Fruit fly (Drosophila melanogaster) whole organism, embryonic: ENCODE measurements around the gene CG31104.

Experiments
- Atf-2 ChIP-seq: fragments of 200-800 bp; sonication (Bioruptor generic); optimal IDR thresholded peaks from 2 replicates; lab custom pipeline; 2016; ENCODE audit warnings: missing biosample characterization, missing genetic modification characterization
- CG11398 ChIP-seq: fragments of 200-800 bp; sonication (Bioruptor generic); optimal IDR thresholded peaks from 2 replicates; lab custom pipeline; 2016; ENCODE audit warnings: missing biosample characterization, missing genetic modification characterization
- CG17328 ChIP-seq: fragments of 200-800 bp; sonication (Bioruptor generic); IDR thresholded peaks from 2 replicates; pipeline ENCODE4 v1.3.6; 2022; ENCODE audit warnings: missing biosample characterization, missing genetic modification characterization
- CG18476 ChIP-seq: fragments of 200-800 bp; sonication (Bioruptor generic); optimal IDR thresholded peaks from 2 replicates; lab custom pipeline; 2016; ENCODE audit warnings: missing biosample characterization, mild to moderate bottlenecking, missing genetic modification characterization
- CG4617 ChIP-seq: fragments of 200-800 bp; sonication (Bioruptor generic); optimal IDR thresholded peaks from 3 replicates; lab custom pipeline; 2016; ENCODE audit warnings: missing biosample characterization, missing genetic modification characterization, borderline replicate concordance
- CG4707 ChIP-seq: fragments of 200-800 bp; sonication (Bioruptor generic); optimal IDR thresholded peaks from 2 replicates; lab custom pipeline; 2018; ENCODE audit warnings: missing biosample characterization, mild to moderate bottlenecking, missing genetic modification characterization, moderate library complexity
- CG6813 ChIP-seq: fragments of 200-800 bp; sonication (Bioruptor generic); optimal IDR thresholded peaks from 2 replicates; lab custom pipeline; 2017; ENCODE audit warnings: missing biosample characterization, missing genetic modification characterization, mild to moderate bottlenecking, moderate library complexity, missing genetic modification reagents
- CG8924 ChIP-seq: fragments of 200-800 bp; optimal IDR thresholded peaks from 3 replicates; lab custom pipeline; 2019; ENCODE audit warnings: missing biosample characterization, mild to moderate bottlenecking, missing genetic modification characterization, moderate library complexity
- CHES-1-like ChIP-seq: fragments of 200-800 bp; sonication (Bioruptor generic); optimal IDR thresholded peaks from 2 replicates; lab custom pipeline; 2016; ENCODE audit warnings: missing biosample characterization, missing genetic modification characterization
- CTCF ChIP-seq: fragments of 200-800 bp; sonication (Bioruptor generic); optimal IDR thresholded peaks from 2 replicates; lab custom pipeline; 2017; ENCODE audit warnings: missing biosample characterization, mild to moderate bottlenecking, missing genetic modification characterization, moderate library complexity
- Camta ChIP-seq: fragments of 200-800 bp; sonication (Bioruptor generic); optimal IDR thresholded peaks from 2 replicates; lab custom pipeline; 2016; ENCODE audit warnings: missing biosample characterization, missing genetic modification characterization
- Doc3 ChIP-seq: fragments of 200-800 bp; sonication (Bioruptor generic); IDR thresholded peaks from 3 replicates; pipeline ENCODE4 v1.3.6; 2022; ENCODE audit warnings: missing biosample characterization, missing genetic modification characterization; ENCODE audit not compliant: partially characterized antibody
- Dref ChIP-seq: fragments of 200-800 bp; sonication (Bioruptor generic); IDR thresholded peaks from 2 replicates; pipeline ENCODE4 v1.3.6; 2022; ENCODE audit warnings: missing biosample characterization, missing genetic modification characterization
- Ets97D ChIP-seq: fragments of 200-800 bp; sonication (Bioruptor generic); optimal IDR thresholded peaks from 3 replicates; lab custom pipeline; 2016; ENCODE audit warnings: missing biosample characterization, missing genetic modification characterization
- Fer2 ChIP-seq: fragments of 200-800 bp; sonication (Bioruptor generic); optimal IDR thresholded peaks from 2 replicates; lab custom pipeline; 2018; ENCODE audit warnings: missing biosample characterization, mild to moderate bottlenecking, missing genetic modification characterization, moderate library complexity
- HmgD ChIP-seq: fragments of 200-800 bp; sonication (Bioruptor generic); optimal IDR thresholded peaks from 3 replicates; lab custom pipeline; 2016; ENCODE audit warnings: missing biosample characterization, missing genetic modification characterization
- Hmr ChIP-seq: fragments of 200-800 bp; sonication (Bioruptor generic); optimal IDR thresholded peaks from 3 replicates; lab custom pipeline; 2017; ENCODE audit warnings: mild to moderate bottlenecking, missing biosample characterization, missing genetic modification reagents, missing genetic modification characterization
- Hr39 ChIP-seq: fragments of >200 bp; optimal IDR thresholded peaks from 2 replicates; lab custom pipeline; 2017
- Lhr ChIP-seq: fragments of 200-800 bp; sonication (Bioruptor generic); optimal IDR thresholded peaks from 3 replicates; lab custom pipeline; 2017; ENCODE audit warnings: mild to moderate bottlenecking, missing biosample characterization, missing genetic modification reagents, missing genetic modification characterization
- NFAT ChIP-seq: fragments of 200-800 bp; sonication (Bioruptor generic); IDR thresholded peaks from 2 replicates; pipeline ENCODE4 v1.3.6; 2022; ENCODE audit warnings: missing biosample characterization, missing genetic modification characterization
- Nf-YB ChIP-seq: fragments of 200-800 bp; sonication (Bioruptor generic); optimal IDR thresholded peaks from 3 replicates; lab custom pipeline; 2019; ENCODE audit warnings: missing biosample characterization, mild to moderate bottlenecking, missing genetic modification characterization, moderate library complexity
- Six4 ChIP-seq: fragments of 200-800 bp; sonication (Bioruptor generic); optimal IDR thresholded peaks from 2 replicates; lab custom pipeline; 2016; ENCODE audit warnings: missing biosample characterization, missing genetic modification characterization
- Sry-δ ChIP-seq: fragments of 200-800 bp; sonication (Bioruptor generic); optimal IDR thresholded peaks from 2 replicates; lab custom pipeline; 2016; ENCODE audit warnings: missing biosample characterization, missing genetic modification characterization
- TFAM ChIP-seq: fragments of 200-800 bp; sonication (Bioruptor generic); optimal IDR thresholded peaks from 2 replicates; lab custom pipeline; 2017; ENCODE audit warnings: missing biosample characterization, missing genetic modification characterization, inconsistent platforms
- Taf1 ChIP-seq: fragments of 200-800 bp; sonication (Bioruptor generic); IDR thresholded peaks from 2 replicates; pipeline ENCODE4 v1.3.6; 2022; ENCODE audit warnings: missing biosample characterization, missing genetic modification characterization
- Trl ChIP-seq, 3 experiments: fragments of >200 bp in 2 of 3; fragments of 200-800 bp in 1 of 3; sonication (Bioruptor generic) in 1 of 3; optimal IDR thresholded peaks; 2 replicates in 1 of 3; 3 replicates in 2 of 3; lab custom pipeline; 2016 to 2017; ENCODE audit warnings: missing biosample characterization in 1 of 3, missing genetic modification characterization in 1 of 3
- abd-A ChIP-seq: fragments of 200-800 bp; sonication (Bioruptor generic); optimal IDR thresholded peaks from 3 replicates; lab custom pipeline; 2019; ENCODE audit warnings: missing biosample characterization, mild to moderate bottlenecking, missing genetic modification characterization, moderate library complexity
- ash1 ChIP-seq: fragments of 200-800 bp; sonication (Bioruptor generic); optimal IDR thresholded peaks from 2 replicates; lab custom pipeline; 2018; ENCODE audit warnings: missing biosample characterization, mild to moderate bottlenecking, missing genetic modification characterization
- cad ChIP-seq: fragments of >200 bp; optimal IDR thresholded peaks from 2 replicates; lab custom pipeline; 2017; ENCODE audit warnings: missing biosample characterization, missing genetic modification characterization
- chm ChIP-seq: fragments of 200-800 bp; sonication (Bioruptor generic); IDR thresholded peaks from 2 replicates; pipeline ENCODE4 v1.3.6; 2022; ENCODE audit warnings: missing biosample characterization, missing genetic modification characterization
- ci ChIP-seq: fragments of 200-800 bp; sonication (Bioruptor generic); IDR thresholded peaks from 3 replicates; pipeline ENCODE4 v1.3.6; 2022; ENCODE audit warnings: missing biosample characterization, missing genetic modification characterization
- crc ChIP-seq: fragments of 200-800 bp; sonication (Bioruptor generic); optimal IDR thresholded peaks from 2 replicates; lab custom pipeline; 2016; ENCODE audit warnings: missing biosample characterization, missing genetic modification characterization
- croc ChIP-seq: fragments of 200-800 bp; sonication (Bioruptor generic); conservative IDR thresholded peaks from 3 replicates; pipeline ENCODE4 v1.3.6; 2022; ENCODE audit warnings: missing biosample characterization, missing genetic modification characterization
- crp ChIP-seq, 2 experiments: fragments of 200-800 bp; sonication (Bioruptor generic); optimal IDR thresholded peaks; 2 replicates in 1 of 2; 3 replicates in 1 of 2; lab custom pipeline; 2017; ENCODE audit warnings: missing biosample characterization in 2 of 2, missing genetic modification characterization in 2 of 2, mild to moderate bottlenecking in 1 of 2, moderate library complexity in 1 of 2
- dan ChIP-seq: fragments of 200-800 bp; sonication (Bioruptor generic); IDR thresholded peaks from 2 replicates; pipeline ENCODE4 v1.3.6; 2022; ENCODE audit warnings: missing biosample characterization, missing genetic modification characterization
- dpn ChIP-seq, 2 experiments: fragments of 200-800 bp; sonication (Bioruptor generic); optimal IDR thresholded peaks; 3 replicates each; lab custom pipeline; 2016; ENCODE audit warnings: missing biosample characterization in 2 of 2, missing genetic modification characterization in 2 of 2
- eve ChIP-seq, 2 experiments: fragments of >200 bp; optimal IDR thresholded peaks; 2 replicates each; lab custom pipeline; 2017; ENCODE audit warnings: missing biosample characterization in 2 of 2, missing genetic modification characterization in 2 of 2
- eyg ChIP-seq: fragments of 200-800 bp; sonication (Bioruptor generic); optimal IDR thresholded peaks from 3 replicates; lab custom pipeline; 2016; ENCODE audit warnings: missing biosample characterization, missing genetic modification characterization
- gcm ChIP-seq: fragments of 200-800 bp; sonication (Bioruptor generic); optimal IDR thresholded peaks from 2 replicates; lab custom pipeline; 2019; ENCODE audit warnings: missing biosample characterization, mild to moderate bottlenecking, missing genetic modification characterization, moderate library complexity
- grn ChIP-seq: fragments of 200-800 bp; sonication (Bioruptor generic); optimal IDR thresholded peaks from 3 replicates; lab custom pipeline; 2017; ENCODE audit warnings: missing biosample characterization, missing genetic modification characterization
- hkb ChIP-seq, 2 experiments: fragments of 200-800 bp in 1 of 2; fragments of >200 bp in 1 of 2; sonication (Bioruptor generic) in 1 of 2; IDR thresholded peaks in 1 of 2; optimal IDR thresholded peaks in 1 of 2; 2 replicates each; pipeline versions ENCODE4 v1.3.6 to Lab custom; 2017 to 2022; ENCODE audit warnings: missing biosample characterization in 1 of 2, missing genetic modification characterization in 1 of 2
- inv ChIP-seq: fragments of 200-800 bp; sonication (Bioruptor generic); IDR thresholded peaks from 2 replicates; pipeline ENCODE4 v1.3.6; 2022; ENCODE audit warnings: missing biosample characterization, missing genetic modification characterization; ENCODE audit not compliant: partially characterized antibody
- knrl ChIP-seq: fragments of 200-800 bp; sonication (Bioruptor generic); IDR thresholded peaks from 3 replicates; pipeline ENCODE4 v1.3.6; 2022; ENCODE audit warnings: missing biosample characterization, missing genetic modification characterization; ENCODE audit not compliant: partially characterized antibody
- phol ChIP-seq: fragments of 200-800 bp; sonication (Bioruptor generic); optimal IDR thresholded peaks from 3 replicates; lab custom pipeline; 2018; ENCODE audit warnings: missing biosample characterization, mild to moderate bottlenecking, missing genetic modification characterization, moderate library complexity
- seq ChIP-seq: fragments of 200-800 bp; sonication (Bioruptor generic); IDR thresholded peaks from 2 replicates; pipeline ENCODE4 v1.3.6; 2022; ENCODE audit warnings: missing biosample characterization, missing genetic modification characterization
- unpg ChIP-seq: fragments of 200-800 bp; sonication (Bioruptor generic); optimal IDR thresholded peaks from 3 replicates; lab custom pipeline; 2018; ENCODE audit warnings: missing biosample characterization, mild to moderate bottlenecking, missing genetic modification characterization, moderate library complexity
- vvl ChIP-seq: fragments of 200-800 bp; sonication (Bioruptor generic); IDR thresholded peaks from 2 replicates; pipeline ENCODE4 v1.3.6; 2022; ENCODE audit warnings: missing biosample characterization, missing genetic modification characterization
- wdn ChIP-seq: fragments of 200-800 bp; sonication (Bioruptor generic); IDR thresholded peaks from 2 replicates; pipeline ENCODE4 v1.3.6; 2022; ENCODE audit warnings: missing biosample characterization, missing genetic modification characterization
- zen ChIP-seq: fragments of 200-800 bp; sonication (Bioruptor generic); optimal IDR thresholded peaks from 3 replicates; lab custom pipeline; 2018; ENCODE audit warnings: missing biosample characterization, mild to moderate bottlenecking, missing genetic modification characterization, moderate library complexity
- zfh1 ChIP-seq: fragments of 200-800 bp; sonication (Bioruptor generic); IDR thresholded peaks from 3 replicates; pipeline ENCODE4 v1.3.6; 2022; ENCODE audit warnings: missing biosample characterization, missing genetic modification characterization

Gene CG31104

DNA sequence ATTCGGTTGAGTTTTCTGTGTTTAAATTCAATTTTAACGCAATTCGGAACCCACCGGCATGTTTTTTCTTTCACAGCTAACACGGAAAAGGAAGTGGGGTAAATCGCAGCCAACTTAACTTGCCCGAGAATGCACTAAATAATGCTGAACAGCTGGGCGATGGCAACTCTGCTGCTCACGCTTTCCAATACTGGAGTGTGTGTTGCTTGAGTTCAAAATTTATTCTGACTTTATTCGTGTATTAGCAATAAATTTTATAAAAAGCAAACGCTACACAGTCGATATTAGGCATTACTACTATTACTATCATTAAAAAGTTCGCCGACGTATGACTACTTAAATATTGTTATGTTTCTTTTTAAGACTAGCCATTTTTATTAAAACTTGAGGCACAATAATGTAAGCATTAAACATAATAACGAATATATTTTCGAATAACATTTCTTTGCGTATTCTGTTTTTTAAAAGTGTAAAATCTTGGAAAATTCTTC is 37.8 kb upstream of the CG31104 start, which contains the start of the genes RpS27 and Nup37 (continued):
- TF ChIP-seq knrl (GFP tag; lab: Robert Waterston, UW) (0 out of 3 replicates have a peak, but pooled peaks have one; percentile 44), Dref (GFP tag; lab: Robert Waterston, UW) (peak; percentile 59), TFAM (GFP tag; lab: Kevin White, UChicago) (peak; percentile 93), CG11398 (GFP tag; lab: Kevin White, UChicago) (peak; percentile 99), Sry-δ (GFP tag; lab: Kevin White, UChicago) (peak; percentile 83), eyg (GFP tag; lab: Kevin White, UChicago) (peak; percentile 99), dan (GFP tag; lab: Robert Waterston, UW) (no peak; the same call in 1 of the 2 replicates), zfh1 (GFP tag; lab: Robert Waterston, UW) (peak; percentile 98), Hr39 (no peak), HmgD (GFP tag; lab: Kevin White, UChicago) (peak; percentile 99), Taf1 (GFP tag; lab: Robert Waterston, UW) (peak; percentile 81; the same call in 1 of the 2 replicates), unpg (peak; percentile 95), vvl (GFP tag; lab: Robert Waterston, UW) (peak; percentile 98), CG4617 (peak; percentile 99), Camta (GFP tag; lab: Kevin White, UChicago) (peak; percentile 98), Atf-2 (GFP tag; lab: Kevin White, UChicago) (peak; percentile 97), grn (GFP tag; lab: Kevin White, UChicago) (peak; percentile 96), hkb (optimal IDR thresholded peaks at IDR 0.05; lab: Kevin White, UChicago) (no peak), hkb (GFP tag; IDR thresholded peaks at IDR 0.05; lab: Robert Waterston, UW) (peak; percentile 94), ash1 (GFP tag; lab: Kevin White, UChicago) (peak; percentile 99), chm (peak; percentile 99), CG17328 (GFP tag; lab: Robert Waterston, UW) (peak; percentile 98), seq (GFP tag; lab: Robert Waterston, UW) (peak; percentile 89), phol (tag; lab: Kevin White, UChicago) (peak; percentile 97), CTCF (GFP tag; lab: Kevin White, UChicago) (peak; percentile 74), Trl (optimal IDR thresholded peaks at IDR 0.05; lab: Kevin White, UChicago) (no peak), Trl (GFP tag; optimal IDR thresholded peaks at IDR 0.05; lab: Kevin White, UChicago) (peak; percentile 99), Doc3 (GFP tag; lab: Robert Waterston, UW) (no peak), Hmr (GFP tag; lab: Kevin White, UChicago) (peak; percentile 99), eve (GFP tag; optimal IDR thresholded peaks at IDR 0.05; lab: Kevin White, UChicago) (no peak), cad (GFP tag; lab: Kevin White, UChicago) (no peak), gcm (GFP tag; lab: Kevin White, UChicago) (peak; percentile 95), wdn (GFP tag; lab: Robert Waterston, UW) (peak; percentile 94), ci (peak; percentile 99), dpn (GFP tag; optimal IDR thresholded peaks at IDR 0.05; lab: Kevin White, UChicago) (peak; percentile 95 to 99), crp (GFP tag; optimal IDR thresholded peaks at IDR 0.05; lab: Kevin White, UChicago) (peak; percentile 47 to 90), Fer2 (tag; lab: Kevin White, UChicago) (peak; percentile 98), CG4707 (GFP tag; lab: Kevin White, UChicago) (peak; percentile 97), zen (tag; lab: Kevin White, UChicago) (peak; percentile 91), CG8924 (peak; percentile 93), Ets97D (GFP tag; lab: Kevin White, UChicago) (peak; percentile 100), CG6813 (GFP tag; lab: Kevin White, UChicago) (peak; percentile 98), NFAT (GFP tag; lab: Robert Waterston, UW) (peak; percentile 99), Six4 (GFP tag; lab: Kevin White, UChicago) (peak; percentile 96), CHES-1-like (GFP tag; lab: Kevin White, UChicago) (peak; percentile 99), CG18476 (peak; percentile 93), abd-A (tag; lab: Kevin White, UChicago) (no peak), Nf-YB (peak; percentile 84), crc (peak; percentile 97), inv (GFP tag; lab: Robert Waterston, UW) (no peak), Lhr (GFP tag; lab: Kevin White, UChicago) (peak; percentile 97), croc (GFP tag; lab: Robert Waterston, UW) (peak; percentile 88)
